Fruit fly (Drosophila melanogaster): ENCODE measurements around the gene CG13901.

CG13901 gene

dm6 chr3L:796926-797802, 40.5 kb downstream of the CG13901 start (continued):
- TF ChIP-seq CG10543 (GFP tag; optimal IDR thresholded peaks at IDR 0.05) (peak; percentile 35), MTF-1 (GFP tag; optimal IDR thresholded peaks at IDR 0.05; ENCODE audit: borderline replicate concordance) (no peak), CG11560 (tag; IDR thresholded peaks at IDR 0.05) (0 out of 3 replicates have a peak, but pooled peaks have one; percentile 45), lola (GFP tag; optimal IDR thresholded peaks at IDR 0.05) (no peak), Meics (GFP tag; optimal IDR thresholded peaks at IDR 0.05) (peak; percentile 73), CG11398 (GFP tag; optimal IDR thresholded peaks at IDR 0.05) (no peak), Nf-YC (tag; optimal IDR thresholded peaks at IDR 0.05) (peak; percentile 9), tgo (GFP tag; IDR thresholded peaks at IDR 0.05) (peak; percentile 71; the same call in 2 of the 3 replicates), CG13894 (tag; optimal IDR thresholded peaks at IDR 0.05) (peak; percentile 56), CG17912 (GFP tag; optimal IDR thresholded peaks at IDR 0.05) (no peak), hb (GFP tag; IDR thresholded peaks at IDR 0.05; ENCODE audit: partially characterized antibody) (no peak), NK7.1 (GFP tag; optimal IDR thresholded peaks at IDR 0.05) (no peak), CG11456 (GFP tag; IDR thresholded peaks at IDR 0.05) (0 out of 3 replicates have a peak, but pooled peaks have one; percentile 11), CG9727 (GFP tag; optimal IDR thresholded peaks at IDR 0.05) (peak; percentile 50), twi (tag; optimal IDR thresholded peaks at IDR 0.05) (no peak), prd (optimal IDR thresholded peaks at IDR 0.05) (no peak), prd (GFP tag; IDR thresholded peaks at IDR 0.05) (peak; percentile 68), cwo (GFP tag; optimal IDR thresholded peaks at IDR 0.05) (peak; percentile 72), CG4424 (GFP tag; optimal IDR thresholded peaks at IDR 0.05) (peak; percentile 56), crp (GFP tag; optimal IDR thresholded peaks at IDR 0.05) (no peak), unpg (GFP tag; optimal IDR thresholded peaks at IDR 0.05) (peak; percentile 62), grn (GFP tag; optimal IDR thresholded peaks at IDR 0.05) (no peak), CG30403 (GFP tag; optimal IDR thresholded peaks at IDR 0.05) (peak; percentile 35), amos (GFP tag; IDR thresholded peaks at IDR 0.05; ENCODE audit: partially characterized antibody) (no peak), sens-2 (GFP tag; IDR thresholded peaks at IDR 0.05) (no peak), ind (GFP tag; optimal IDR thresholded peaks at IDR 0.05) (peak; percentile 44), CG34376 (GFP tag; optimal IDR thresholded peaks at IDR 0.05) (peak; percentile 42), CG10959 (GFP tag; IDR thresholded peaks at IDR 0.05) (no peak), CG9437 (GFP tag; optimal IDR thresholded peaks at IDR 0.05) (no peak), CG6813 (GFP tag; optimal IDR thresholded peaks at IDR 0.05) (peak; percentile 68), cg (GFP tag; optimal IDR thresholded peaks at IDR 0.05) (no peak), CG13424 (tag; optimal IDR thresholded peaks at IDR 0.05) (peak; percentile 32), hth (optimal IDR thresholded peaks at IDR 0.05) (no peak), phol (tag; optimal IDR thresholded peaks at IDR 0.05) (peak; percentile 58), fd3F (GFP tag; optimal IDR thresholded peaks at IDR 0.05) (no peak), ATbp (GFP tag; optimal IDR thresholded peaks at IDR 0.05) (peak; percentile 35), Mes4 (GFP tag; optimal IDR thresholded peaks at IDR 0.05) (no peak), Gug (GFP tag; IDR thresholded peaks at IDR 0.05) (peak; percentile 45; the same call in 2 of the 4 replicates), fd64A (GFP tag; optimal IDR thresholded peaks at IDR 0.05) (peak; percentile 1), pfk (GFP tag; optimal IDR thresholded peaks at IDR 0.05) (no peak), corto (GFP tag; optimal IDR thresholded peaks at IDR 0.05) (no peak), Bgb (GFP tag; IDR thresholded peaks at IDR 0.05; ENCODE audit: partially characterized antibody) (no peak), al (GFP tag; IDR thresholded peaks at IDR 0.05) (no peak), stwl (tag; optimal IDR thresholded peaks at IDR 0.05) (no peak), Doc2 (GFP tag; IDR thresholded peaks at IDR 0.05) (no peak), CG31224 (GFP tag; IDR thresholded peaks at IDR 0.05) (peak; percentile 42; the same call in 1 of the 2 replicates), sim (GFP tag; IDR thresholded peaks at IDR 0.05) (no peak), CG1024 (GFP tag; IDR thresholded peaks at IDR 0.05) (no peak; the same call in 1 of the 2 replicates)

All from whole organism, embryonic.